Fruit fly (Drosophila melanogaster) whole organism, embryonic: Measurements from ENCODE around the gene Pur-alpha.

ENCODE experiments used
- Ada2b ChIP-seq: fragments of 200-800 bp; sonication (Bioruptor generic); IDR thresholded peaks from 2 replicates; pipeline ENCODE4 v1.3.6; 2022; ENCODE audit warnings: missing biosample characterization, missing genetic modification characterization
- Atf6 ChIP-seq: fragments of 200-800 bp; sonication (Bioruptor generic); IDR thresholded peaks from 2 replicates; pipeline ENCODE4 v1.3.6; 2022; ENCODE audit warnings: missing biosample characterization, missing genetic modification characterization
- CG10147 ChIP-seq: fragments of 200-800 bp; sonication (Bioruptor generic); optimal IDR thresholded peaks from 2 replicates; lab custom pipeline; 2019; ENCODE audit warnings: missing biosample characterization, mild to moderate bottlenecking, missing genetic modification characterization, moderate library complexity
- CG10209 ChIP-seq: fragments of 200-800 bp; sonication (Bioruptor generic); optimal IDR thresholded peaks from 3 replicates; lab custom pipeline; 2017; ENCODE audit warnings: missing biosample characterization, mild to moderate bottlenecking, missing genetic modification characterization, missing genetic modification reagents
- CG10462 ChIP-seq: fragments of 200-800 bp; sonication (Bioruptor generic); optimal IDR thresholded peaks from 2 replicates; lab custom pipeline; 2016; ENCODE audit warnings: missing biosample characterization, missing genetic modification characterization
- CG10654 ChIP-seq: fragments of 200-800 bp; sonication (Bioruptor generic); optimal IDR thresholded peaks from 2 replicates; lab custom pipeline; 2016; ENCODE audit warnings: missing biosample characterization, missing genetic modification characterization
- CG11504 ChIP-seq: fragments of 200-800 bp; sonication (Bioruptor generic); optimal IDR thresholded peaks from 3 replicates; lab custom pipeline; 2019; ENCODE audit warnings: missing biosample characterization, mild to moderate bottlenecking, missing genetic modification characterization, moderate library complexity
- CG13624 ChIP-seq: fragments of 200-800 bp; sonication (Bioruptor generic); optimal IDR thresholded peaks from 2 replicates; lab custom pipeline; 2016; ENCODE audit warnings: missing biosample characterization, missing genetic modification characterization
- CG14050 ChIP-seq: fragments of 200-800 bp; sonication (Bioruptor generic); IDR thresholded peaks from 3 replicates; pipeline ENCODE4 v1.3.6; 2022; ENCODE audit warnings: missing biosample characterization, missing genetic modification characterization
- CG17385 ChIP-seq: fragments of 200-800 bp; sonication (Bioruptor generic); optimal IDR thresholded peaks from 3 replicates; lab custom pipeline; 2018; ENCODE audit warnings: missing biosample characterization, mild to moderate bottlenecking, missing genetic modification characterization
- CG2116 ChIP-seq: fragments of 200-800 bp; sonication (Bioruptor generic); optimal IDR thresholded peaks from 3 replicates; lab custom pipeline; 2018; ENCODE audit warnings: missing biosample characterization, mild to moderate bottlenecking, missing genetic modification characterization
- CG2678 ChIP-seq: fragments of 200-800 bp; sonication (Bioruptor generic); optimal IDR thresholded peaks from 3 replicates; lab custom pipeline; 2019; ENCODE audit warnings: missing biosample characterization, mild to moderate bottlenecking, missing genetic modification characterization, moderate library complexity
- CG32532 ChIP-seq: fragments of 200-800 bp; sonication (Bioruptor generic); IDR thresholded peaks from 2 replicates; pipeline ENCODE4 v1.3.6; 2022; ENCODE audit warnings: missing biosample characterization, missing genetic modification characterization
- CG3995 ChIP-seq: fragments of 200-800 bp; sonication (Bioruptor generic); optimal IDR thresholded peaks from 3 replicates; lab custom pipeline; 2016; ENCODE audit warnings: missing biosample characterization, missing genetic modification characterization
- CG8388 ChIP-seq: fragments of 200-800 bp; sonication (Bioruptor generic); optimal IDR thresholded peaks from 2 replicates; lab custom pipeline; 2019; ENCODE audit warnings: missing biosample characterization, mild to moderate bottlenecking, missing genetic modification characterization, moderate library complexity
- CG9727 ChIP-seq: fragments of 200-800 bp; sonication (Bioruptor generic); optimal IDR thresholded peaks from 3 replicates; lab custom pipeline; 2017; ENCODE audit warnings: missing biosample characterization, mild to moderate bottlenecking, missing genetic modification characterization
- Eip74EF ChIP-seq, 2 experiments: fragments of 200-800 bp in 1 of 2; fragments of >200 bp in 1 of 2; sonication (Bioruptor generic) in 1 of 2; optimal IDR thresholded peaks; 2 replicates each; lab custom pipeline; 2017 to 2019; ENCODE audit warnings: missing biosample characterization in 2 of 2, missing genetic modification characterization in 2 of 2, mild to moderate bottlenecking in 1 of 2, moderate library complexity in 1 of 2
- Hand ChIP-seq: fragments of 200-800 bp; sonication (Bioruptor generic); optimal IDR thresholded peaks from 2 replicates; lab custom pipeline; 2017; ENCODE audit warnings: mild to moderate bottlenecking, missing biosample characterization, missing genetic modification reagents, missing genetic modification characterization
- HmgD ChIP-seq: fragments of 200-800 bp; sonication (Bioruptor generic); optimal IDR thresholded peaks from 3 replicates; lab custom pipeline; 2016; ENCODE audit warnings: missing biosample characterization, missing genetic modification characterization
- Hr78 ChIP-seq, 2 experiments: fragments of 200-800 bp in 1 of 2; fragments of >200 bp in 1 of 2; sonication (Bioruptor generic) in 1 of 2; optimal IDR thresholded peaks; 2 replicates each; lab custom pipeline; 2017 to 2019; ENCODE audit warnings: missing biosample characterization in 2 of 2, missing genetic modification characterization in 2 of 2, mild to moderate bottlenecking in 1 of 2, moderate library complexity in 1 of 2
- Med ChIP-seq: fragments of 200-800 bp; sonication (Bioruptor generic); peaks from one replicate; lab custom pipeline; 2016; ENCODE audit warnings: missing biosample characterization, missing genetic modification characterization, mild to moderate bottlenecking, inconsistent platforms, moderate library complexity
- Optix ChIP-seq: fragments of 200-800 bp; sonication (Bioruptor generic); IDR thresholded peaks from 3 replicates; pipeline ENCODE4 v1.3.6; 2022; ENCODE audit warnings: missing biosample characterization, missing genetic modification characterization
- Rfx ChIP-seq: fragments of 200-800 bp; sonication (Bioruptor generic); IDR thresholded peaks from 2 replicates; pipeline ENCODE4 v1.3.6; 2022; ENCODE audit warnings: missing biosample characterization, missing genetic modification characterization
- Scr ChIP-seq: fragments of 200-800 bp; sonication (Bioruptor generic); IDR thresholded peaks from 2 replicates; pipeline ENCODE4 v1.3.6; 2022; ENCODE audit warnings: missing biosample characterization, missing genetic modification characterization; ENCODE audit not compliant: partially characterized antibody
- Sry-δ ChIP-seq: fragments of 200-800 bp; sonication (Bioruptor generic); optimal IDR thresholded peaks from 2 replicates; lab custom pipeline; 2016; ENCODE audit warnings: missing biosample characterization, missing genetic modification characterization
- amos ChIP-seq: fragments of 200-800 bp; sonication (Bioruptor generic); IDR thresholded peaks from 2 replicates; pipeline ENCODE4 v1.3.6; 2022; ENCODE audit warnings: missing biosample characterization, missing genetic modification characterization; ENCODE audit not compliant: partially characterized antibody
- caup ChIP-seq: fragments of 200-800 bp; sonication (Bioruptor generic); optimal IDR thresholded peaks from 3 replicates; lab custom pipeline; 2017; ENCODE audit warnings: missing biosample characterization, mild to moderate bottlenecking, missing genetic modification characterization, moderate library complexity; ENCODE audit not compliant: severe bottlenecking
- chm ChIP-seq: fragments of 200-800 bp; sonication (Bioruptor generic); IDR thresholded peaks from 2 replicates; pipeline ENCODE4 v1.3.6; 2022; ENCODE audit warnings: missing biosample characterization, missing genetic modification characterization
- da ChIP-seq: fragments of 200-800 bp; sonication (Bioruptor generic); optimal IDR thresholded peaks from 2 replicates; lab custom pipeline; 2016; ENCODE audit warnings: missing biosample characterization, missing genetic modification characterization
- gem ChIP-seq: fragments of 200-800 bp; sonication (Bioruptor generic); optimal IDR thresholded peaks from 2 replicates; lab custom pipeline; 2019; ENCODE audit warnings: missing biosample characterization, mild to moderate bottlenecking, missing genetic modification characterization, moderate library complexity
- gsb ChIP-seq: fragments of 200-800 bp; sonication (Bioruptor generic); IDR thresholded peaks from 2 replicates; pipeline ENCODE4 v1.3.6; 2022; ENCODE audit warnings: missing biosample characterization, missing genetic modification characterization
- jigr1 ChIP-seq: fragments of 200-800 bp; sonication (Bioruptor generic); IDR thresholded peaks from 3 replicates; pipeline ENCODE4 v1.3.6; 2022; ENCODE audit warnings: missing biosample characterization, missing genetic modification characterization
- kni ChIP-seq: fragments of 200-800 bp; sonication (Bioruptor generic); optimal IDR thresholded peaks from 3 replicates; lab custom pipeline; 2017; ENCODE audit warnings: mild to moderate bottlenecking, missing biosample characterization, missing genetic modification reagents, missing genetic modification characterization
- odd ChIP-seq: fragments of 200-800 bp; sonication (Bioruptor generic); optimal IDR thresholded peaks from 2 replicates; lab custom pipeline; 2017; ENCODE audit warnings: missing biosample characterization, mild to moderate bottlenecking, missing genetic modification characterization
- pan ChIP-seq, 4 experiments: fragments of >200 bp in 3 of 4; fragments of 200-800 bp in 1 of 4; sonication (Bioruptor generic) in 1 of 4; optimal IDR thresholded peaks in 3 of 4; IDR thresholded peaks in 1 of 4; 2 replicates each; pipeline versions ENCODE4 v1.3.6 to Lab custom; 2017 to 2022; ENCODE audit warnings: missing biosample characterization in 2 of 4, missing genetic modification characterization in 2 of 4, mixed read lengths in 1 of 4
- pnt ChIP-seq: fragments of 200-800 bp; sonication (Bioruptor generic); optimal IDR thresholded peaks from 3 replicates; lab custom pipeline; 2016; ENCODE audit warnings: missing biosample characterization, missing genetic modification characterization
- prd ChIP-seq, 3 experiments: fragments of >200 bp in 2 of 3; fragments of 200-800 bp in 1 of 3; sonication (Bioruptor generic) in 1 of 3; optimal IDR thresholded peaks in 2 of 3; IDR thresholded peaks in 1 of 3; 2 replicates in 2 of 3; 3 replicates in 1 of 3; pipeline versions ENCODE4 v1.3.6 to Lab custom; 2017 to 2022; ENCODE audit warnings: missing biosample characterization in 1 of 3, missing genetic modification characterization in 1 of 3
- salm ChIP-seq: fragments of 200-800 bp; sonication (Bioruptor generic); optimal IDR thresholded peaks from 2 replicates; lab custom pipeline; 2018; ENCODE audit warnings: missing biosample characterization, mild to moderate bottlenecking, missing genetic modification characterization
- schlank ChIP-seq: fragments of 200-800 bp; sonication (Bioruptor generic); optimal IDR thresholded peaks from 2 replicates; lab custom pipeline; 2018; ENCODE audit warnings: missing biosample characterization, mild to moderate bottlenecking, missing genetic modification characterization
- sens ChIP-seq: fragments of 200-800 bp; sonication (Bioruptor generic); peaks from one replicate; lab custom pipeline; 2016; ENCODE audit warnings: missing biosample characterization, missing genetic modification characterization
- sisA ChIP-seq: fragments of 200-800 bp; sonication (Bioruptor generic); IDR thresholded peaks from 2 replicates; pipeline ENCODE4 v1.3.6; 2022; ENCODE audit warnings: missing biosample characterization, missing genetic modification characterization
- sr ChIP-seq: fragments of 200-800 bp; sonication (Bioruptor generic); IDR thresholded peaks from 3 replicates; pipeline ENCODE4 v1.3.6; 2022; ENCODE audit warnings: missing biosample characterization, missing genetic modification characterization
- stwl ChIP-seq: fragments of 200-800 bp; sonication (Bioruptor generic); optimal IDR thresholded peaks from 3 replicates; lab custom pipeline; 2018; ENCODE audit warnings: missing biosample characterization, mild to moderate bottlenecking, missing genetic modification characterization, moderate library complexity
- sug ChIP-seq: fragments of 200-800 bp; optimal IDR thresholded peaks from 2 replicates; lab custom pipeline; 2019; ENCODE audit warnings: missing biosample characterization, mild to moderate bottlenecking, missing genetic modification characterization, moderate library complexity
- toy ChIP-seq: fragments of 200-800 bp; sonication (Bioruptor generic); IDR thresholded peaks from 2 replicates; pipeline ENCODE4 v1.3.6; 2022; ENCODE audit warnings: missing biosample characterization, missing genetic modification characterization
- twi ChIP-seq: fragments of 200-800 bp; optimal IDR thresholded peaks from 2 replicates; lab custom pipeline; 2019; ENCODE audit warnings: missing biosample characterization, mild to moderate bottlenecking, missing genetic modification characterization, moderate library complexity
- yki ChIP-seq: fragments of >200 bp; optimal IDR thresholded peaks from 3 replicates; lab custom pipeline; 2018

Pur-alpha gene

dm6 chr4:558456-558855, 640 bp downstream of the Pur-alpha start (continued):
- TF ChIP-seq jigr1 (no peak), amos (GFP tag; lab: Robert Waterston, UW) (no peak), Sry-δ (no peak), HmgD (no peak), CG17385 (GFP tag; lab: Kevin White, UChicago) (peak; percentile 18), CG2116 (GFP tag; lab: Kevin White, UChicago) (no peak), twi (tag; lab: Kevin White, UChicago) (no peak), CG3995 (GFP tag; lab: Kevin White, UChicago) (no peak), CG10147 (GFP tag; lab: Kevin White, UChicago) (peak; percentile 38), Med (no peak), chm (GFP tag; lab: Robert Waterston, UW) (no peak), CG10209 (no peak), odd (GFP tag; lab: Kevin White, UChicago) (peak; percentile 24), da (GFP tag; lab: Kevin White, UChicago) (no peak), CG14050 (GFP tag; lab: Robert Waterston, UW) (no peak), CG10654 (no peak), schlank (tag; lab: Kevin White, UChicago) (no peak), salm (no peak), sug (peak; percentile 42), pan (optimal IDR thresholded peaks at IDR 0.05; lab: Kevin White, UChicago) (no peak), pan (GFP tag; optimal IDR thresholded peaks at IDR 0.05 in 1 of 2, IDR thresholded peaks at IDR 0.05 in 1 of 2) (no peak), CG8388 (GFP tag; lab: Kevin White, UChicago) (no peak), CG13624 (GFP tag; lab: Kevin White, UChicago) (no peak), sisA (no peak), toy (GFP tag; lab: Robert Waterston, UW) (no peak), Rfx (GFP tag; lab: Robert Waterston, UW) (no peak), prd (optimal IDR thresholded peaks at IDR 0.05; lab: Kevin White, UChicago) (no peak), prd (GFP tag; IDR thresholded peaks at IDR 0.05; lab: Robert Waterston, UW) (no peak), CG10462 (GFP tag; lab: Kevin White, UChicago) (no peak), Scr (GFP tag; lab: Robert Waterston, UW) (no peak)

DNA sequence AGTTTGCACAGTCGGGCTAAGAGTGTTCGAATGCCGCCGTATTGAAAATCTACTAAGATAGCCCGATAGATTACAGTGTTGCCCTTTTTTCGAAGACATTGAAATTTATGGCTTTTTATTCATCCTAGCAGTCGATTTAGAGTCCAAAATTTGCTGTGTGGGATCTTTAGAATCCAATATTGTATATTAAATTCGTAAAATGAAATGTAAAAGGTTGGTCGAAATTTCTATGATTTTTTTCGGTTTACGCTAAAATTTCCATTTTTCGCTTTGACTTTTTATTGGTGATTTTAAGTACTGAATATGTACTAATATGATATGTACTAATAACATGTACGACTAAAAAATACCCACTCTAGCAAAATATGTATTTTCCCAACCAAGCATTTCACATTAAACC, 9.5 kb downstream of the Pur-alpha start:
- no peak for TF ChIP-seq Hand (GFP tag; lab: Kevin White, UChicago)
- peak; percentile 9 for TF ChIP-seq sens (GFP tag; lab: Kevin White, UChicago)

DNA sequence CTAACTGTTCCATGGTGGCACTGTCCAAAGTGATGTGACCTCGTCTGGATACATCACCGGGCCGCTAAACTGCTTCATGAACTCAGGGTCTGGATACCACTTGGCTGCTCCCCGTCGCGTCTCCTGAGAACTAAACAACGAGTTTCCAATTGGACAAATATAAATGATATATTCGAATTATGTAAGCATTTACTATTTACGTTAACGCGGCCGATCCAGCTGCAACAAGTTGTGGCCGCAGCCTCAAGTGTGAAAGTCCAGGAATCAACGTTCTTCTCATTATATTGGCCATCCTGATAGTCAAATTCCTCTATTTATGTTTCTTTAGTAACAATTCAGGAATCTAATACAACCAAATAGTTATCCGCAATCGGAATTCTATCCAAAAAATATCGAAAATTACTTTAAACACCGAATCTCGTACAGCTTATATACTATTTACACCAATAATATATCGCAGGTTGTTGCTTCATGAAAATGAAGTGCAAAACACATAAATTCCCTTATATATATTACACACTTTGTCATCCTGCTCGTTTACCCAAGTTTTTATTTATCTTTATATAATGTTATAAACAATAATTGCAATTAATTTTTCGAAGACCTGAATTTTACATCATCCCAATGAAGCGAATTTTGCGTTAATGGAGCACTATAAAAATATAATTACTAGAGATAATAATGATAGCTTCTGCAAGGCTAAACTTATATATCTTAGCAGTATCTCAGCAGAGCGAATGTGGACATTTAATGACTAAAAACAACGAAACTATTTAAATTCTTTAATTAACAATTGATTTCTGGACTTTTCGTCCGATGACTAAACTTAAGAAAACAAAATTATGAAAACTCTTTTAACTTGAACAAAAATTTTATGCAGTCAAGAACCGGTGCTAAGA, 12.8 kb downstream of the Pur-alpha start:
- no peak for TF ChIP-seq CG8388 (GFP tag; lab: Kevin White, UChicago)
- no peak for TF ChIP-seq CG9727 (GFP tag; lab: Kevin White, UChicago)
- no peak for TF ChIP-seq Optix (GFP tag; lab: Robert Waterston, UW)
- TF ChIP-seq Atf6 (GFP tag; lab: Robert Waterston, UW): no peak
- no peak for TF ChIP-seq sr (GFP tag; lab: Robert Waterston, UW)
- TF ChIP-seq gsb: no peak
- no peak for TF ChIP-seq Ada2b (GFP tag; lab: Robert Waterston, UW)
- peak in 1 of 2 experiments; percentile 42 for TF ChIP-seq Hr78 (GFP tag; optimal IDR thresholded peaks at IDR 0.05; lab: Kevin White, UChicago)
- peak in 1 of 2 experiments; percentile 77 for TF ChIP-seq Eip74EF (GFP tag; optimal IDR thresholded peaks at IDR 0.05; lab: Kevin White, UChicago)
- no peak for TF ChIP-seq CG11504 (tag; lab: Kevin White, UChicago)
- TF ChIP-seq CG32532 (GFP tag; lab: Robert Waterston, UW): no peak
- TF ChIP-seq yki: no peak
- no peak for TF ChIP-seq kni (GFP tag; lab: Kevin White, UChicago)
- no peak for TF ChIP-seq stwl
- TF ChIP-seq pnt (GFP tag; lab: Kevin White, UChicago): no peak
- no peak for TF ChIP-seq caup (GFP tag; lab: Kevin White, UChicago)
- TF ChIP-seq CG2678 (tag; lab: Kevin White, UChicago): no peak
- peak; percentile 31 for TF ChIP-seq gem (tag; lab: Kevin White, UChicago)
